Worm (Caenorhabditis elegans): ENCODE data around the gene gcna-1.

Gene gcna-1

ce11 chrIII:6008989-6009610 is at the start of gene gcna-1, which contains the start of gene eftu-2:
Gene gcna-1, minus strand, starts transcription at chrIII:6009084.
Gene eftu-2, plus strand, starts transcription at chrIII:6009560.
- TF ChIP-seq lin-15B (tag; optimal IDR thresholded peaks at IDR 0.05), result peak; percentile 70
- TF ChIP-seq skn-1 (tag; optimal IDR thresholded peaks at IDR 0.05), result no peak

DNA sequence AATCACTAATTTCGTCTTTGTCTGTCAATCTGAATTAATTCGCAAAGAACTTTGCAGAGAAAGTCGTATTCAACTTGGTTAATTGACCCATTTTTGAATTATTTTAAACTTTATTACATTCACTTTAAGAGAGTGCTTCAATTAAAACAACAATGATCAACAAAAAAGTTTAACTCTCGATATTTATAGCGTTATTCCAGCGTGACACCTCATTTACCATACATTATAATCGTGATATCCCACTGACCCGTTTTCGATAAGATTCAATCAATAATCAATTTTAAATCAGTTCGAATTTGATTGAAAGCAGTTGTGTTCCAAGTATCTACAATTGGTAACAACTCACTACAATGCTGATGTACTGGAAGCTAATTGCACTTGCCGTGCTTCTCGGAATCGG is 47.9 kb upstream of the gcna-1 start, which contains the start of gene clc-10:
TSS of gene clc-10 (plus strand) at position 301 of the 400 bp plus-strand sequence.
- TF ChIP-seq fkh-2 (tag; optimal IDR thresholded peaks at IDR 0.05), result no peak
- TF ChIP-seq aly-2 (tag; optimal IDR thresholded peaks at IDR 0.05), result no peak
- no peak for TF ChIP-seq daf-12 (tag; optimal IDR thresholded peaks at IDR 0.05)

DNA sequence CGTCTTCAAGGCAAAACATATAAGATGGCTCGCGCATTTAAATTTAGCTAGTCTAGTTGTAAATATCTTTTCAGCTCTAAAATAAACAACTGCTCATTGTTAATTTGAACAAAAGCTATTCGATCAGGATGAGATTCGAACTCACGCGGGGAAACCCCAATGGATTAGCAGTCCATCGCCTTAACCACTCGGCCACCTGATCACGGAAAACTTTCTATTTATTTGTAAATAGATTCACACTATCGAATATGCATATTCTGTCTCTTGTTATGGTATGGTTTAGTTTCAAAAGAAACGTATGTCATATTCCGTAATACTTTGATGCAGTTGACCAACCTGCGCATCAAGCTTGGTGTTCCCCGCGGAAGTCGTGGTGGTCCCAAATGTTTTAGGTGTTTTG is 47.3 kb upstream of the gcna-1 start:
- TF ChIP-seq R02D3.7 (tag; optimal IDR thresholded peaks at IDR 0.05), result no peak
- TF ChIP-seq nhr-76 (tag; optimal IDR thresholded peaks at IDR 0.05), result no peak
- no peak for TF ChIP-seq unc-62 (GFP tag; optimal IDR thresholded peaks at IDR 0.05)
- no peak for TF ChIP-seq nhr-67 (tag; optimal IDR thresholded peaks at IDR 0.05)
- TF ChIP-seq egl-5 (tag; optimal IDR thresholded peaks at IDR 0.05), result no peak
- no peak for TF ChIP-seq nhr-237 (tag; optimal IDR thresholded peaks at IDR 0.05)

DNA sequence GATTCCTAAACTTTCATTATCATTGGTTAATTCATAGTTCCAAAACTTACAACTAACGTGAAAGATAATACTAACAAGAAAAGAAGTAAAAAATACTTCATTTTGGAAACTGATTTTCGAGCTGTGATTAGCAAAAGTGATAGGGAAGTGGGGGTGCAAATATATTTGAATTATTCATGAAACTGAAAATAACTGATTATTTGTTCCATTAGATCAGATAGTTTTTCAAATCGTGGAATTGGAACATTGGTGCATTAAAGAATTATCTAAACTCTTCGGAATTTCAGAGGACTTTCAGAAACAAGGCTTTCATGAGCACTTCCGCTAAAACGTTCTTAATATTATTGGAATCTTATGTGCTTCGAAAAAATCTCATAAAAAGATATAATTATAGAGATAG is 46.8 kb upstream of the gcna-1 start, which contains the start of gene F40H6.5:
TSS of gene F40H6.5 (minus strand) at position 101 of the 400 bp plus-strand sequence.
- TF ChIP-seq lin-39 (tag; optimal IDR thresholded peaks at IDR 0.05) (no peak), nhr-25 (tag; optimal IDR thresholded peaks at IDR 0.05) (no peak), nhr-77 (tag; optimal IDR thresholded peaks at IDR 0.05) (no peak), nhr-11 (tag; optimal IDR thresholded peaks at IDR 0.05) (no peak), ztf-4 (tag; optimal IDR thresholded peaks at IDR 0.05) (no peak), elt-2 (tag; optimal IDR thresholded peaks at IDR 0.05) (no peak), mdl-1 (tag; optimal IDR thresholded peaks at IDR 0.05) (no peak), nhr-43 (tag; optimal IDR thresholded peaks at IDR 0.05; ENCODE audit: poor library complexity, severe bottlenecking) (no peak)

- TF ChIP-seq ama-1 (optimal IDR thresholded peaks at IDR 0.05), result no peak
- TF ChIP-seq nhr-77 (tag; optimal IDR thresholded peaks at IDR 0.05), result no peak
- no peak for TF ChIP-seq ceh-16 (tag; optimal IDR thresholded peaks at IDR 0.05)
- TF ChIP-seq nhr-237 (tag; optimal IDR thresholded peaks at IDR 0.05), result no peak
- TF ChIP-seq elt-1 (tag; optimal IDR thresholded peaks at IDR 0.05), result no peak
- TF ChIP-seq ztf-4 (tag; optimal IDR thresholded peaks at IDR 0.05), result no peak
Observed at ce11 chrIII:6046881-6047280, 38.0 kb upstream of the gcna-1 start, which contains the start of gene tbx-11. Gene tbx-11, minus strand, starts transcription at chrIII:6046981.

ce11 chrIII:6039370-6039769 is 30.5 kb upstream of the gcna-1 start, which contains the start of gene ift-139:
Gene ift-139, minus strand, starts transcription at chrIII:6039470.
- no peak for TF ChIP-seq snpc-4 (tag; optimal IDR thresholded peaks at IDR 0.05)
- TF ChIP-seq ceh-9 (tag; optimal IDR thresholded peaks at IDR 0.05), result no peak
- no peak for TF ChIP-seq hmg-11 (tag; optimal IDR thresholded peaks at IDR 0.05)
- TF ChIP-seq ceh-28 (tag; optimal IDR thresholded peaks at IDR 0.05), result no peak
- TF ChIP-seq fkh-2 (tag; optimal IDR thresholded peaks at IDR 0.05), result no peak
- TF ChIP-seq nhr-25 (tag; optimal IDR thresholded peaks at IDR 0.05), result no peak
- TF ChIP-seq nhr-67 (tag; optimal IDR thresholded peaks at IDR 0.05), result no peak
- no peak for TF ChIP-seq lin-15B (tag; optimal IDR thresholded peaks at IDR 0.05)
- TF ChIP-seq nhr-12 (tag; optimal IDR thresholded peaks at IDR 0.05), result no peak
- TF ChIP-seq ceh-82 (tag; optimal IDR thresholded peaks at IDR 0.05), result no peak
- TF ChIP-seq nhr-28 (tag; optimal IDR thresholded peaks at IDR 0.05), result no peak
- TF ChIP-seq zag-1 (tag; optimal IDR thresholded peaks at IDR 0.05), result no peak
- TF ChIP-seq nfya-1 (tag; optimal IDR thresholded peaks at IDR 0.05; ENCODE audit: insufficient read depth), result no peak
- no peak for TF ChIP-seq ztf-11 (tag; optimal IDR thresholded peaks at IDR 0.05)
- no peak for TF ChIP-seq egl-27 (tag; optimal IDR thresholded peaks at IDR 0.05)
- TF ChIP-seq egl-5 (tag; optimal IDR thresholded peaks at IDR 0.05), result no peak

All from whole organism, L3 larva.